Fruit fly (Drosophila melanogaster) whole organism, embryonic: Measurements from ENCODE around the gene CG31268.
A peak's percentile ranks its signal among the peaks of the same experiment; 100 is the strongest.

ENCODE experiments used
- Adf1 ChIP-seq: fragments of 200-800 bp; sonication (Bioruptor generic); IDR thresholded peaks from 2 replicates; pipeline ENCODE4 v1.3.6; 2022; ENCODE audit warnings: missing biosample characterization, missing genetic modification characterization
- Antp ChIP-seq: fragments of 200-800 bp; sonication (Bioruptor generic); optimal IDR thresholded peaks from 3 replicates; lab custom pipeline; 2016; ENCODE audit warnings: missing biosample characterization, missing genetic modification characterization
- Awh ChIP-seq: fragments of 200-800 bp; sonication (Bioruptor generic); IDR thresholded peaks from 2 replicates; pipeline ENCODE4, ENCODE4 v1.3.6; 2022; ENCODE audit warnings: missing biosample characterization, missing genetic modification characterization
- B-H2 ChIP-seq: fragments of 200-800 bp; sonication (Bioruptor generic); optimal IDR thresholded peaks from 2 replicates; lab custom pipeline; 2018; ENCODE audit warnings: missing biosample characterization, mild to moderate bottlenecking, missing genetic modification characterization
- CG11085 ChIP-seq: fragments of 200-800 bp; sonication (Bioruptor generic); IDR thresholded peaks from 2 replicates; pipeline ENCODE4 v1.3.6; 2022; ENCODE audit warnings: missing biosample characterization, missing genetic modification characterization
- CG11695 ChIP-seq: fragments of 200-800 bp; sonication (Bioruptor generic); IDR thresholded peaks from 3 replicates; pipeline ENCODE4 v1.3.6; 2022; ENCODE audit warnings: missing biosample characterization, missing genetic modification characterization
- CG11696 ChIP-seq: fragments of 200-800 bp; sonication (Bioruptor generic); IDR thresholded peaks from 2 replicates; pipeline ENCODE4 v1.3.6; 2022; ENCODE audit warnings: missing biosample characterization, missing genetic modification characterization
- CG12744 ChIP-seq: fragments of 200-800 bp; sonication (Bioruptor generic); optimal IDR thresholded peaks from 2 replicates; lab custom pipeline; 2016; ENCODE audit warnings: missing biosample characterization, missing genetic modification characterization
- CG13123 ChIP-seq: fragments of 200-800 bp; sonication (Bioruptor generic); optimal IDR thresholded peaks from 2 replicates; lab custom pipeline; 2016; ENCODE audit warnings: missing biosample characterization, missing genetic modification characterization
- CG13624 ChIP-seq: fragments of 200-800 bp; sonication (Bioruptor generic); optimal IDR thresholded peaks from 2 replicates; lab custom pipeline; 2016; ENCODE audit warnings: missing biosample characterization, missing genetic modification characterization
- CG17328 ChIP-seq: fragments of 200-800 bp; sonication (Bioruptor generic); IDR thresholded peaks from 2 replicates; pipeline ENCODE4 v1.3.6; 2022; ENCODE audit warnings: missing biosample characterization, missing genetic modification characterization
- CG17829 ChIP-seq: fragments of 200-800 bp; optimal IDR thresholded peaks from 2 replicates; lab custom pipeline; 2019; ENCODE audit warnings: missing biosample characterization, mild to moderate bottlenecking, missing genetic modification characterization, moderate library complexity
- CG18619 ChIP-seq: fragments of 200-800 bp; sonication (Bioruptor generic); optimal IDR thresholded peaks from 3 replicates; lab custom pipeline; 2017; ENCODE audit warnings: missing biosample characterization, mild to moderate bottlenecking, missing genetic modification characterization
- CG2678 ChIP-seq: fragments of 200-800 bp; sonication (Bioruptor generic); optimal IDR thresholded peaks from 3 replicates; lab custom pipeline; 2019; ENCODE audit warnings: missing biosample characterization, mild to moderate bottlenecking, missing genetic modification characterization, moderate library complexity
- CG6175 ChIP-seq: fragments of 200-800 bp; sonication (Bioruptor generic); IDR thresholded peaks from 3 replicates; pipeline ENCODE4 v1.3.6; 2022; ENCODE audit warnings: missing biosample characterization, missing genetic modification characterization
- CG6765 ChIP-seq: fragments of 200-800 bp; sonication (Bioruptor generic); optimal IDR thresholded peaks from 3 replicates; lab custom pipeline; 2017; ENCODE audit warnings: missing biosample characterization, mild to moderate bottlenecking, missing genetic modification characterization
- CG7745 ChIP-seq: fragments of 200-800 bp; sonication (Bioruptor generic); optimal IDR thresholded peaks from 2 replicates; lab custom pipeline; 2018; ENCODE audit warnings: missing biosample characterization, mild to moderate bottlenecking, missing genetic modification characterization, moderate library complexity
- CG7987 ChIP-seq: fragments of 200-800 bp; sonication (Bioruptor generic); optimal IDR thresholded peaks from 2 replicates; lab custom pipeline; 2018; ENCODE audit warnings: missing biosample characterization, mild to moderate bottlenecking, missing genetic modification characterization, moderate library complexity
- D ChIP-seq, 2 experiments: fragments of 200-800 bp in 1 of 2; fragments of >200 bp in 1 of 2; sonication (Bioruptor generic) in 1 of 2; optimal IDR thresholded peaks; 2 replicates in 1 of 2; 3 replicates in 1 of 2; lab custom pipeline; 2017; ENCODE audit warnings: mild to moderate bottlenecking in 1 of 2, missing biosample characterization in 1 of 2, missing genetic modification characterization in 1 of 2, missing genetic modification reagents in 1 of 2
- Hey ChIP-seq: fragments of 200-800 bp; sonication (Bioruptor generic); optimal IDR thresholded peaks from 3 replicates; lab custom pipeline; 2018; ENCODE audit warnings: missing biosample characterization, mild to moderate bottlenecking, missing genetic modification characterization
- HmgZ ChIP-seq: fragments of 200-800 bp; sonication (Bioruptor generic); optimal IDR thresholded peaks from 2 replicates; lab custom pipeline; 2018; ENCODE audit warnings: missing biosample characterization, mild to moderate bottlenecking, missing genetic modification characterization
- Hmx ChIP-seq: fragments of 200-800 bp; sonication (Bioruptor generic); optimal IDR thresholded peaks from 2 replicates; lab custom pipeline; 2016; ENCODE audit warnings: missing biosample characterization, missing genetic modification characterization
- Hr78 ChIP-seq, 2 experiments: fragments of 200-800 bp in 1 of 2; fragments of >200 bp in 1 of 2; sonication (Bioruptor generic) in 1 of 2; optimal IDR thresholded peaks; 2 replicates each; lab custom pipeline; 2017 to 2019; ENCODE audit warnings: missing biosample characterization in 2 of 2, missing genetic modification characterization in 2 of 2, mild to moderate bottlenecking in 1 of 2, moderate library complexity in 1 of 2
- Jarid2 ChIP-seq: fragments of 200-800 bp; sonication (Bioruptor generic); optimal IDR thresholded peaks from 3 replicates; lab custom pipeline; 2017; ENCODE audit warnings: mild to moderate bottlenecking, missing biosample characterization, missing genetic modification reagents, missing genetic modification characterization
- Mad ChIP-seq: fragments of 200-800 bp; sonication (Bioruptor generic); optimal IDR thresholded peaks from 2 replicates; lab custom pipeline; 2016; ENCODE audit warnings: missing biosample characterization, missing genetic modification characterization
- Mrtf ChIP-seq: fragments of 200-800 bp; sonication (Bioruptor generic); IDR thresholded peaks from 3 replicates; pipeline ENCODE4 v1.3.6; 2022; ENCODE audit warnings: missing biosample characterization, missing genetic modification characterization
- Myb ChIP-seq: fragments of 200-800 bp; sonication (Bioruptor generic); optimal IDR thresholded peaks from 2 replicates; lab custom pipeline; 2016; ENCODE audit warnings: missing biosample characterization, missing genetic modification characterization
- NC2α ChIP-seq: fragments of 200-800 bp; sonication (Bioruptor generic); optimal IDR thresholded peaks from 2 replicates; lab custom pipeline; 2016; ENCODE audit warnings: missing biosample characterization, missing genetic modification characterization
- Nf-YA ChIP-seq: fragments of 200-800 bp; sonication (Bioruptor generic); IDR thresholded peaks from 2 replicates; pipeline ENCODE4 v1.3.6; 2022; ENCODE audit warnings: missing biosample characterization, missing genetic modification characterization
- Opbp ChIP-seq: fragments of 200-800 bp; sonication (Bioruptor generic); IDR thresholded peaks from 3 replicates; pipeline ENCODE4 v1.3.6; 2022; ENCODE audit warnings: missing biosample characterization, missing genetic modification characterization; ENCODE audit not compliant: partially characterized antibody
- Sox100B ChIP-seq: fragments of 200-800 bp; sonication (Bioruptor generic); optimal IDR thresholded peaks from 3 replicates; lab custom pipeline; 2018; ENCODE audit warnings: missing biosample characterization, mild to moderate bottlenecking, missing genetic modification characterization
- bsh ChIP-seq, 2 experiments: fragments of 200-800 bp; sonication (Bioruptor generic); optimal IDR thresholded peaks; 2 replicates each; lab custom pipeline; 2017 to 2018; ENCODE audit warnings: mild to moderate bottlenecking in 2 of 2, missing biosample characterization in 2 of 2, missing genetic modification characterization in 2 of 2, moderate library complexity in 1 of 2
- chif ChIP-seq, 2 experiments: fragments of 200-800 bp; sonication (Bioruptor generic); optimal IDR thresholded peaks; 3 replicates each; lab custom pipeline; 2016; ENCODE audit warnings: missing biosample characterization in 2 of 2, missing genetic modification characterization in 2 of 2
- dati ChIP-seq: fragments of 200-800 bp; sonication (Bioruptor generic); IDR thresholded peaks from 2 replicates; pipeline ENCODE4 v1.3.6; 2022; ENCODE audit warnings: missing biosample characterization, missing genetic modification characterization
- dysf ChIP-seq: fragments of 200-800 bp; sonication (Bioruptor generic); IDR thresholded peaks from 3 replicates; pipeline ENCODE4 v1.3.6; 2022; ENCODE audit warnings: missing biosample characterization, missing genetic modification characterization
- knrl ChIP-seq: fragments of 200-800 bp; sonication (Bioruptor generic); IDR thresholded peaks from 3 replicates; pipeline ENCODE4 v1.3.6; 2022; ENCODE audit warnings: missing biosample characterization, missing genetic modification characterization; ENCODE audit not compliant: partially characterized antibody
- mld ChIP-seq: fragments of 200-800 bp; sonication (Bioruptor generic); IDR thresholded peaks from 3 replicates; pipeline ENCODE4 v1.3.6; 2022; ENCODE audit warnings: missing biosample characterization, missing genetic modification characterization; ENCODE audit not compliant: partially characterized antibody
- nom ChIP-seq: fragments of 200-800 bp; sonication (Bioruptor generic); optimal IDR thresholded peaks from 2 replicates; lab custom pipeline; 2017; ENCODE audit warnings: missing biosample characterization, missing genetic modification characterization, mild to moderate bottlenecking, moderate library complexity, missing genetic modification reagents
- org-1 ChIP-seq: fragments of 200-800 bp; sonication (Bioruptor generic); optimal IDR thresholded peaks from 2 replicates; lab custom pipeline; 2017; ENCODE audit warnings: missing biosample characterization, missing genetic modification characterization
- run ChIP-seq: fragments of 200-800 bp; sonication (Bioruptor generic); optimal IDR thresholded peaks from 3 replicates; lab custom pipeline; 2018; ENCODE audit warnings: missing biosample characterization, mild to moderate bottlenecking, missing genetic modification characterization
- scrt ChIP-seq: fragments of 200-800 bp; sonication (Bioruptor generic); optimal IDR thresholded peaks from 2 replicates; lab custom pipeline; 2018; ENCODE audit warnings: missing biosample characterization, mild to moderate bottlenecking, missing genetic modification characterization, moderate library complexity
- sens ChIP-seq: fragments of 200-800 bp; sonication (Bioruptor generic); peaks from one replicate; lab custom pipeline; 2016; ENCODE audit warnings: missing biosample characterization, missing genetic modification characterization
- sim ChIP-seq: fragments of 200-800 bp; sonication (Bioruptor generic); IDR thresholded peaks from 2 replicates; pipeline ENCODE4 v1.3.6; 2022; ENCODE audit warnings: missing biosample characterization, missing genetic modification characterization
- sisA ChIP-seq: fragments of 200-800 bp; sonication (Bioruptor generic); IDR thresholded peaks from 2 replicates; pipeline ENCODE4 v1.3.6; 2022; ENCODE audit warnings: missing biosample characterization, missing genetic modification characterization
- slbo ChIP-seq: fragments of 200-800 bp; sonication (Bioruptor generic); IDR thresholded peaks from 2 replicates; pipeline ENCODE4 v1.3.6; 2022; ENCODE audit warnings: missing biosample characterization, missing genetic modification characterization
- sug ChIP-seq: fragments of 200-800 bp; optimal IDR thresholded peaks from 2 replicates; lab custom pipeline; 2019; ENCODE audit warnings: missing biosample characterization, mild to moderate bottlenecking, missing genetic modification characterization, moderate library complexity
- vvl ChIP-seq: fragments of 200-800 bp; sonication (Bioruptor generic); IDR thresholded peaks from 2 replicates; pipeline ENCODE4 v1.3.6; 2022; ENCODE audit warnings: missing biosample characterization, missing genetic modification characterization
- wdn ChIP-seq: fragments of 200-800 bp; sonication (Bioruptor generic); IDR thresholded peaks from 2 replicates; pipeline ENCODE4 v1.3.6; 2022; ENCODE audit warnings: missing biosample characterization, missing genetic modification characterization
- zf30C ChIP-seq: fragments of 200-800 bp; sonication (Bioruptor generic); optimal IDR thresholded peaks from 3 replicates; lab custom pipeline; 2018; ENCODE audit warnings: missing biosample characterization, mild to moderate bottlenecking, missing genetic modification characterization

The CG31268 gene

dm6 chr3R:17080666-17081358 is 49.2 kb downstream of the CG31268 start (continued):
- TF ChIP-seq mld (GFP tag; lab: Robert Waterston, UW): no peak
- TF ChIP-seq sim (GFP tag; lab: Robert Waterston, UW): peak; percentile 90; the same call in 1 of the 2 replicates
- TF ChIP-seq CG6765 (GFP tag; lab: Kevin White, UChicago): peak; percentile 92
- peak; percentile 86 for TF ChIP-seq sug (tag; lab: Kevin White, UChicago)
- TF ChIP-seq chif (GFP tag; optimal IDR thresholded peaks at IDR 0.05; lab: Kevin White, UChicago): peak; percentile 89 to 93
- TF ChIP-seq Hmx (GFP tag; lab: Kevin White, UChicago): peak; percentile 83
- TF ChIP-seq CG11695 (GFP tag; lab: Robert Waterston, UW): peak; percentile 98
- peak; percentile 68 for TF ChIP-seq B-H2 (GFP tag; lab: Kevin White, UChicago)
- TF ChIP-seq Mrtf (GFP tag; lab: Robert Waterston, UW): peak; percentile 88
- TF ChIP-seq Hr78 (GFP tag; optimal IDR thresholded peaks at IDR 0.05; lab: Kevin White, UChicago): peak in 1 of 2 experiments; percentile 91
- peak; percentile 82 for TF ChIP-seq CG6175 (GFP tag; lab: Robert Waterston, UW)
- peak; percentile 78 for TF ChIP-seq Nf-YA (GFP tag; lab: Robert Waterston, UW)
- peak; percentile 69 for TF ChIP-seq CG11085 (GFP tag; lab: Robert Waterston, UW)
- TF ChIP-seq knrl (GFP tag; lab: Robert Waterston, UW): no peak
- TF ChIP-seq dysf: peak; percentile 95
- TF ChIP-seq CG18619 (GFP tag; lab: Kevin White, UChicago): peak; percentile 95
- TF ChIP-seq sisA: peak; percentile 89
- TF ChIP-seq CG11696 (GFP tag; lab: Robert Waterston, UW): peak; percentile 84
- peak; percentile 87 for TF ChIP-seq Mad
- TF ChIP-seq CG12744 (GFP tag; lab: Kevin White, UChicago): peak; percentile 90
- TF ChIP-seq zf30C (GFP tag; lab: Kevin White, UChicago): no peak
- TF ChIP-seq Awh (GFP tag; lab: Robert Waterston, UW): peak; percentile 94
- peak; percentile 60 for TF ChIP-seq Adf1
- peak; percentile 96 for TF ChIP-seq org-1 (GFP tag; lab: Kevin White, UChicago)
- peak; percentile 97 for TF ChIP-seq CG2678 (tag; lab: Kevin White, UChicago)
- peak; percentile 99 for TF ChIP-seq sens (GFP tag; lab: Kevin White, UChicago)
- no peak for TF ChIP-seq Opbp
- peak; percentile 93 for TF ChIP-seq slbo (GFP tag; lab: Robert Waterston, UW)
- peak; percentile 96 to 97 for TF ChIP-seq bsh (GFP tag; optimal IDR thresholded peaks at IDR 0.05; lab: Kevin White, UChicago)
- peak; percentile 25 for TF ChIP-seq Myb (GFP tag; lab: Kevin White, UChicago)
- TF ChIP-seq Hey: no peak
- TF ChIP-seq CG17829 (tag; lab: Kevin White, UChicago): peak; percentile 96
- peak; percentile 90 for TF ChIP-seq HmgZ
- TF ChIP-seq CG7745 (tag; lab: Kevin White, UChicago): no peak
- peak; percentile 77 for TF ChIP-seq scrt (GFP tag; lab: Kevin White, UChicago)
- TF ChIP-seq D (optimal IDR thresholded peaks at IDR 0.05; lab: Kevin White, UChicago): no peak
- TF ChIP-seq D (GFP tag; optimal IDR thresholded peaks at IDR 0.05; lab: Kevin White, UChicago): peak; percentile 95
- TF ChIP-seq Antp: peak; percentile 88
- peak; percentile 90 for TF ChIP-seq nom (GFP tag; lab: Kevin White, UChicago)
- TF ChIP-seq CG13624 (GFP tag; lab: Kevin White, UChicago): peak; percentile 92
- peak; percentile 73 for TF ChIP-seq dati (GFP tag; lab: Robert Waterston, UW)
- peak; percentile 82 for TF ChIP-seq wdn (GFP tag; lab: Robert Waterston, UW)
- TF ChIP-seq CG17328 (GFP tag; lab: Robert Waterston, UW): peak; percentile 94
- TF ChIP-seq vvl: peak; percentile 96
- TF ChIP-seq NC2α (GFP tag; lab: Kevin White, UChicago): peak; percentile 79
- TF ChIP-seq run (tag; lab: Kevin White, UChicago): peak; percentile 95
- peak; percentile 91 for TF ChIP-seq CG13123
- peak; percentile 82 for TF ChIP-seq Jarid2
- peak; percentile 79 for TF ChIP-seq CG7987 (GFP tag; lab: Kevin White, UChicago)
- TF ChIP-seq Sox100B (GFP tag; lab: Kevin White, UChicago): peak; percentile 98
